Fruit fly (Drosophila melanogaster) whole organism, embryonic: Measurements from ENCODE around the gene Tctp.

ENCODE experiments used
- CG11695 ChIP-seq: fragments of 200-800 bp; sonication (Bioruptor generic); IDR thresholded peaks from 3 replicates; pipeline ENCODE4 v1.3.6; 2022; ENCODE audit warnings: missing biosample characterization, missing genetic modification characterization
- CG4854 ChIP-seq: fragments of 200-800 bp; sonication (Bioruptor generic); optimal IDR thresholded peaks from 2 replicates; lab custom pipeline; 2016; ENCODE audit warnings: missing biosample characterization, missing genetic modification characterization, inconsistent platforms
- Dbx ChIP-seq: fragments of 200-800 bp; sonication (Bioruptor generic); IDR thresholded peaks from 3 replicates; pipeline ENCODE4 v1.3.6; 2022; ENCODE audit warnings: missing biosample characterization, missing genetic modification characterization
- Hr78 ChIP-seq, 2 experiments: fragments of 200-800 bp in 1 of 2; fragments of >200 bp in 1 of 2; sonication (Bioruptor generic) in 1 of 2; optimal IDR thresholded peaks; 2 replicates each; lab custom pipeline; 2017 to 2019; ENCODE audit warnings: missing biosample characterization in 2 of 2, missing genetic modification characterization in 2 of 2, mild to moderate bottlenecking in 1 of 2, moderate library complexity in 1 of 2

- TF ChIP-seq CG11695 (GFP tag; lab: Robert Waterston, UW) (no peak), CG4854 (GFP tag; lab: Kevin White, UChicago) (no peak), Dbx (no peak), Hr78 (GFP tag; optimal IDR thresholded peaks at IDR 0.05; lab: Kevin White, UChicago) (no peak)
These were observed 34.3 kb upstream of the Tctp start for dm6 chr3R:11175777-11176176.
